Worm (Caenorhabditis elegans) whole organism, late embryonic: ENCODE data around the gene ufm-1.

Experiments
- ceh-14 ChIP-seq: sonication (generic microtip); optimal IDR thresholded peaks from 2 replicates; lab custom pipeline; 2016; ENCODE audit warnings: missing genotype, missing genetic modification characterization, missing compliant biosample characterization
- lin-11 ChIP-seq: fragments of 200-800 bp; sonication (Bioruptor generic); optimal IDR thresholded peaks from 2 replicates; lab custom pipeline; 2018; ENCODE audit warnings: mild to moderate bottlenecking, missing genetic modification characterization, missing compliant biosample characterization
- nhr-11 ChIP-seq: fragments of 150-350 bp; optimal IDR thresholded peaks from 2 replicates; lab custom pipeline; 2014; ENCODE audit warnings: missing biosample characterization, missing genetic modification characterization
- odd-2 ChIP-seq: sonication (generic microtip); optimal IDR thresholded peaks from 2 replicates; lab custom pipeline; 2017; ENCODE audit warnings: antibody characterized with exemption, mild to moderate bottlenecking, missing genetic modification characterization, missing compliant biosample characterization
- unc-55 ChIP-seq: sonication (generic microtip); optimal IDR thresholded peaks from 2 replicates; lab custom pipeline; 2017; ENCODE audit warnings: missing biosample characterization, missing genetic modification reagents, missing genetic modification characterization

ce11 chrIII:7818965-7819364 lies 39.8 kb upstream of the ufm-1 start:
- no peak for TF ChIP-seq lin-11 (tag; lab: Kevin White, UChicago)
- TF ChIP-seq nhr-11 (tag; lab: Kevin White, UChicago): no peak
- TF ChIP-seq odd-2: no peak
- no peak for TF ChIP-seq unc-55 (GFP tag; lab: Kevin White, UChicago)
- no peak for TF ChIP-seq ceh-14
